Worm (Caenorhabditis elegans): ENCODE data around the gene gpch-1.

ce11 chrIII:4453301-4453700 is 45.0 kb downstream of the gpch-1 start:
- TF ChIP-seq ama-1 (optimal IDR thresholded peaks at IDR 0.05) (no peak), sdc-2 (tag; optimal IDR thresholded peaks at IDR 0.05) (no peak), fkh-6 (tag; optimal IDR thresholded peaks at IDR 0.05) (no peak), ahr-1 (tag; optimal IDR thresholded peaks at IDR 0.05) (no peak), pqm-1 (tag; optimal IDR thresholded peaks at IDR 0.05) (no peak), unc-86 (tag; optimal IDR thresholded peaks at IDR 0.05) (no peak), sox-4 (tag; optimal IDR thresholded peaks at IDR 0.05) (no peak), fkh-10 (GFP tag; optimal IDR thresholded peaks at IDR 0.05) (no peak)

Data from whole organism, late embryonic.